Worm (Caenorhabditis elegans): ENCODE data around the gene F52E10.4.

F52E10.4 gene

DNA sequence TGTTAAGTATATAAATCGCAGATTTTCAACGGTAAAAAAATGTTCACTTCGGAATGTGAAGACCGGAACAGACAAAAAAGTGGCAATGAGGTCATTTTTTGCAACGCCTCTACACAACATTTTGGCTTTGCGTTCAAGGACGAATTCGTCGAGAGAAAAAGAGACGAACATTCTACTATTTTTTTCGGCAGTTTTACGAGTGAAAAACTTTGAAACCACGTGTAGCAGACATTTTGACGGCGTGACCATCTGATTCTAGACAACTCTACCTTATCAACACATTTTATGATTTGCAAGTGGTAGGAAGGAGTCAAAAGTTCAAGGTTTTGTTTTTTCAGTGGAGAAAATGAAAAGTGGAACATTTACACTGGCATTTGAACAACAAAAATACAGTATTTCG lies 2.3 kb downstream of the F52E10.4 start:
- TF ChIP-seq nhr-25 (tag; optimal IDR thresholded peaks at IDR 0.05), result peak; percentile 84
- TF ChIP-seq jun-1 (tag; optimal IDR thresholded peaks at IDR 0.05), result no peak

DNA sequence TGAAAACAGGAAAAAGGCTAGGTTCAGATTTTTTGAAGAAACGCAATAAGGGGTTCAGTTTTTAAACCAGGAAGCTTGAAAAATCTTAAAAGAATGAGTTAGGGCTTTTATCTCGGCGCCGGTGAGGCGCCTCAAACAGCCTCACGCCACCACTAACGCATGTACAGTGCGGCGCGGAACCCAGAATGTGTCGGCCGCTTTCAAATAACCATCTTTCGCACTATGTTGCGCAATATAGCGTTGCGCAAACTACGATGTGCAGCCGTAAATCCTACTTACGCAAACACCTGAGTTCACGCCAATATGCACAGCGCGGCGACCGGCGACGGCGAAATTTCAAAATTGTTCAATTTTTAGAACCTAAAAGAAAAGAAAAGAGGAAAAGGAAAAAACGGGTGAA lies 3.2 kb downstream of the F52E10.4 start:
- peak; percentile 81 for TF ChIP-seq snpc-4 (tag; optimal IDR thresholded peaks at IDR 0.05)
- TF ChIP-seq lin-39 (tag; optimal IDR thresholded peaks at IDR 0.05), result no peak

DNA sequence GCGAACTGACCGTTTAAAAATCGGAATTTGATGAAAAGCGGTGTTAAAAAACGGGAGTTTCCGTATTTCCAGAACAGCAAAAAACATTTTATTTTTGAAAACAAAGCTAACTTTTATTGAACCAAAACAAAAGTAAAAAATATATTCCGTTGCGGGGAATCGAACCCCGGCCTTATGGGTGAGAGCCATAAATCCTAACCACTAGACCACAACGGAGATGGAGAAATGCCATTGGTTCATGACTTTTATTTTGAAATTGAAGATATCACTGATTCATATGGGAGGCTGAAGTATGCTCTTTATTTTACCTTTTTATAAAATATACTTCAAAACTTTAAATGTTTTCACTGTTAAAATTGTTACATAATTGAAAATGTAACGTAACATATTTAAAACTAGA lies 7.7 kb downstream of the F52E10.4 start:
- no peak for TF ChIP-seq jun-1 (tag; optimal IDR thresholded peaks at IDR 0.05)
- no peak for TF ChIP-seq snpc-4 (tag; optimal IDR thresholded peaks at IDR 0.05)
- TF ChIP-seq lin-39 (tag; optimal IDR thresholded peaks at IDR 0.05), result no peak
- no peak for TF ChIP-seq fos-1 (tag; optimal IDR thresholded peaks at IDR 0.05)
- no peak for TF ChIP-seq unc-62 (GFP tag; optimal IDR thresholded peaks at IDR 0.05)

DNA sequence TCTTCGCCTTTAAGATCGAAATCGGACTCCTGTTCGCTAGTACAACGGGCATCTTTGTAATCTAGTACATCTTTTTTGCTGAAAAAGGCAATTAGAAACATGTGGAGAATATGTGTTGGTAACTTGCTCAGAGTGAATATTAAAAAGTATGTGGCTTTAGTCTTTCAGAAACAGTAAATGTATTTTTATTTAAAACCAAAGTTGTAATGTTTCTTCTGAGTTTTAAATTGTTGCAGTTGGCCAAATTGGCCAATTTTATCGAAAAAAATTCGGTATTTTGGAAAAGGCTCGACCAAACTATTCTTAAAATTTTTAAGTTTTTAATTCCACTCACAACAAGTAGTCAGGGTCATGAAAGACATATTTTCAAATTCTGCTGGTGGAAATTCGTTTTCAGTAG lies 9.7 kb downstream of the F52E10.4 start, which contains the start of gene F52E10.2:
Gene F52E10.2 (minus strand): TSS at position 101 of the 400 bp plus-strand sequence.
- no peak for TF ChIP-seq ceh-16 (tag; optimal IDR thresholded peaks at IDR 0.05)
- TF ChIP-seq elt-2 (tag; optimal IDR thresholded peaks at IDR 0.05), result no peak
- TF ChIP-seq lin-39 (tag; optimal IDR thresholded peaks at IDR 0.05), result no peak
- no peak for TF ChIP-seq nhr-67 (tag; optimal IDR thresholded peaks at IDR 0.05)
- TF ChIP-seq ZK546.5 (tag; optimal IDR thresholded peaks at IDR 0.05), result no peak
- TF ChIP-seq nhr-237 (tag; optimal IDR thresholded peaks at IDR 0.05), result no peak
- TF ChIP-seq nhr-25 (tag; optimal IDR thresholded peaks at IDR 0.05), result no peak

DNA sequence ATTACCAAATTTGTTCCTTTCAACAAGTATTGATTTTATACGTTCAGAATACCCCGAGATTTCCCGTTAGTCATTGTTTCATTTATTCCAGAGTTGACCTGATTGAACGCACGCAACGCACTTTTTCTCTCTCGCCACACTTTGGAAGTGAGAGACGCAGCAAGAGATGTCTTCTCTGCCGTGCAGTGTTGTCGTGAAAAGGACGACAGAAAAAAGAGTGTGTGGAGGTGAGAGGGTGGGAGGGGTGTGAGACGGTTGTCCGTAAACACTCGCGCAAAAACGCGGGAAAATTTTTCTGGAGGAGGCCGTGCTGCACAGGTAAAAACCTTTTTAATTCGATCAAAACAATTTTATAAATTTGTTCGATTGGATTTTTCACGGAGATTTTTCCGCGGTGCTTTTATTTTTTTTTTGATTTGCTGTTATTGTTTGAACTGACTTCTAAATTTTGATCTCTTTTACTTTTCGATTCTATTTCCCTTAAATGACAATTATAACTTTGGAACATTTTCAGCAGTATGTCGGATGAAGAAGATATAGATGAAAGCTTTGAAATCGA lies 17.5 kb downstream of the F52E10.4 start, which contains the start of gene sdc-1:
Gene sdc-1 (plus strand): TSS at position 509 of the 559 bp plus-strand sequence.
- TF ChIP-seq egl-5 (tag; optimal IDR thresholded peaks at IDR 0.05) (no peak), ceh-28 (tag; optimal IDR thresholded peaks at IDR 0.05) (peak; percentile 51), hmg-11 (tag; optimal IDR thresholded peaks at IDR 0.05) (peak; percentile 28), elt-2 (tag; optimal IDR thresholded peaks at IDR 0.05) (peak; percentile 32), snpc-4 (tag; optimal IDR thresholded peaks at IDR 0.05) (no peak), skn-1 (tag; optimal IDR thresholded peaks at IDR 0.05) (peak; percentile 22), zag-1 (tag; optimal IDR thresholded peaks at IDR 0.05) (no peak), lin-15B (tag; optimal IDR thresholded peaks at IDR 0.05) (peak; percentile 21), nhr-23 (tag; optimal IDR thresholded peaks at IDR 0.05) (peak; percentile 49), pha-4 (tag; optimal IDR thresholded peaks at IDR 0.05) (peak; percentile 67), fkh-10 (GFP tag; optimal IDR thresholded peaks at IDR 0.05) (no peak), nfya-1 (tag; optimal IDR thresholded peaks at IDR 0.05; ENCODE audit: insufficient read depth) (peak; percentile 63)

DNA sequence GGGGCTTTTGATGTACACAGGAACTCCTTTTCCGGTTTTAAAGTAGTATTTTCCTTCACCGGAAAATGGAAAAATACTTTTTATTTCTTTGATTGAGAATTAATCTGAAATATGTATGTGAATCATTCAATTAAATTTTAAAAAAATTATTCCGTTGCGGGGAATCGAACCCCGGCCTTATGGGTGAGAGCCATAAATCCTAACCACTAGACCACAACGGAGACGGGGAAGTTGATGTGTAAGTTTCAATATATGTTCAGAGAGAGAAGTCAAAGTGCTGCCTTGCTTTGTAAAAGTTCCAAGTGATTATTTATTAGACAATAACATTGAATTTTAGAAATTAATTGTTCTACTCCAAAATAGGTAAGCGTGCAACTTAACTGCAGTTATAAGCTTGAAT lies 21.7 kb downstream of the F52E10.4 start:
- TF ChIP-seq elt-2 (tag; optimal IDR thresholded peaks at IDR 0.05) (peak; percentile 7), nhr-77 (tag; optimal IDR thresholded peaks at IDR 0.05) (peak; percentile 26), nfya-1 (tag; optimal IDR thresholded peaks at IDR 0.05; ENCODE audit: insufficient read depth) (peak; percentile 19), mml-1 (tag; optimal IDR thresholded peaks at IDR 0.05) (no peak), egl-27 (tag; optimal IDR thresholded peaks at IDR 0.05) (peak; percentile 14), fos-1 (tag; optimal IDR thresholded peaks at IDR 0.05) (no peak), ceh-9 (tag; optimal IDR thresholded peaks at IDR 0.05) (no peak), snpc-4 (tag; optimal IDR thresholded peaks at IDR 0.05) (peak; percentile 21), hmg-11 (tag; optimal IDR thresholded peaks at IDR 0.05) (no peak), nhr-76 (tag; optimal IDR thresholded peaks at IDR 0.05) (no peak), unc-39 (tag; optimal IDR thresholded peaks at IDR 0.05) (no peak), nhr-43 (tag; optimal IDR thresholded peaks at IDR 0.05; ENCODE audit: poor library complexity, severe bottlenecking) (peak; percentile 38), pha-4 (tag; optimal IDR thresholded peaks at IDR 0.05) (no peak), fkh-2 (tag; optimal IDR thresholded peaks at IDR 0.05) (no peak), pqm-1 (tag; optimal IDR thresholded peaks at IDR 0.05) (no peak), nhr-23 (tag; optimal IDR thresholded peaks at IDR 0.05) (peak; percentile 6), nhr-67 (tag; optimal IDR thresholded peaks at IDR 0.05) (no peak), elt-3 (tag; optimal IDR thresholded peaks at IDR 0.05) (peak in 1 of 3 experiments; percentile 22), jun-1 (tag; optimal IDR thresholded peaks at IDR 0.05) (peak; percentile 10), ceh-28 (tag; optimal IDR thresholded peaks at IDR 0.05) (no peak)

Data from whole organism, L3 larva.